Fruit fly (Drosophila melanogaster): ENCODE data around the gene tst.

The tst gene

dm6 chr3R:23783961-23784360 lies 11.3 kb upstream of the tst start (continued):
- TF ChIP-seq lola (GFP tag; optimal IDR thresholded peaks at IDR 0.05): no peak
- no peak for TF ChIP-seq brk (GFP tag; optimal IDR thresholded peaks at IDR 0.05)
- TF ChIP-seq psq (GFP tag; optimal IDR thresholded peaks at IDR 0.05): peak; percentile 34
- no peak for TF ChIP-seq N (GFP tag; optimal IDR thresholded peaks at IDR 0.05)
- no peak for TF ChIP-seq jim (GFP tag; optimal IDR thresholded peaks at IDR 0.05)
- TF ChIP-seq rgr (GFP tag; optimal IDR thresholded peaks at IDR 0.05): peak; percentile 60
- no peak for TF ChIP-seq Jra (GFP tag; optimal IDR thresholded peaks at IDR 0.05)
- TF ChIP-seq OdsH (GFP tag; optimal IDR thresholded peaks at IDR 0.05): peak; percentile 65
- TF ChIP-seq woc (GFP tag; optimal IDR thresholded peaks at IDR 0.05): peak; percentile 54
- no peak for TF ChIP-seq dmrt93B (GFP tag; optimal IDR thresholded peaks at IDR 0.05)
- peak; percentile 75 for TF ChIP-seq fru (GFP tag; optimal IDR thresholded peaks at IDR 0.05)
- no peak for TF ChIP-seq Abd-B (GFP tag; optimal IDR thresholded peaks at IDR 0.05)

dm6 chr3R:23783403-23783757 lies 10.7 kb upstream of the tst start:
- no peak for TF ChIP-seq Hr83 (GFP tag; optimal IDR thresholded peaks at IDR 0.05; ENCODE audit: poor library complexity, severe bottlenecking)
- no peak for TF ChIP-seq Vsx2 (GFP tag; optimal IDR thresholded peaks at IDR 0.05; ENCODE audit: partially characterized antibody)
- no peak for TF ChIP-seq jim (GFP tag; optimal IDR thresholded peaks at IDR 0.05)
- no peak for TF ChIP-seq fru (GFP tag; optimal IDR thresholded peaks at IDR 0.05)
- TF ChIP-seq N (GFP tag; optimal IDR thresholded peaks at IDR 0.05): no peak
- no peak for TF ChIP-seq pan (optimal IDR thresholded peaks at IDR 0.05)
- no peak for TF ChIP-seq GATAd (GFP tag; optimal IDR thresholded peaks at IDR 0.05)

- peak; percentile 97 for TF ChIP-seq Hr83 (GFP tag; optimal IDR thresholded peaks at IDR 0.05; ENCODE audit: poor library complexity, severe bottlenecking)
- peak; percentile 47 for TF ChIP-seq dsf (GFP tag; optimal IDR thresholded peaks at IDR 0.05; ENCODE audit: borderline replicate concordance)
- peak; percentile 88 for TF ChIP-seq fru (GFP tag; optimal IDR thresholded peaks at IDR 0.05)
- peak; percentile 94 for TF ChIP-seq Vsx2 (GFP tag; optimal IDR thresholded peaks at IDR 0.05; ENCODE audit: partially characterized antibody)
- TF ChIP-seq tai (GFP tag; optimal IDR thresholded peaks at IDR 0.05): no peak
- no peak for TF ChIP-seq GATAd (GFP tag; optimal IDR thresholded peaks at IDR 0.05)
- peak; percentile 88 for TF ChIP-seq rgr (GFP tag; optimal IDR thresholded peaks at IDR 0.05)
- peak; percentile 15 for TF ChIP-seq CG9705 (GFP tag; optimal IDR thresholded peaks at IDR 0.05)
- peak; percentile 73 for TF ChIP-seq Rel (GFP tag; optimal IDR thresholded peaks at IDR 0.05)
- no peak for TF ChIP-seq Rel (tag; optimal IDR thresholded peaks at IDR 0.05)
- TF ChIP-seq usp (GFP tag; optimal IDR thresholded peaks at IDR 0.05): no peak
- peak; percentile 84 for TF ChIP-seq Hnf4 (GFP tag; optimal IDR thresholded peaks at IDR 0.05)
- TF ChIP-seq N (GFP tag; optimal IDR thresholded peaks at IDR 0.05): no peak
- peak; percentile 61 for TF ChIP-seq dmrt93B (GFP tag; optimal IDR thresholded peaks at IDR 0.05)
- TF ChIP-seq OdsH (GFP tag; optimal IDR thresholded peaks at IDR 0.05): peak; percentile 84
- no peak for TF ChIP-seq dl (GFP tag; optimal IDR thresholded peaks at IDR 0.05; ENCODE audit: insufficient read depth in 1 of 2, partially characterized antibody in 2 of 2)
- peak; percentile 76 for TF ChIP-seq CG32264 (GFP tag; optimal IDR thresholded peaks at IDR 0.05)
- peak; percentile 90 for TF ChIP-seq ey (GFP tag; optimal IDR thresholded peaks at IDR 0.05)
- peak; percentile 77 for TF ChIP-seq sv (GFP tag; optimal IDR thresholded peaks at IDR 0.05)
- no peak for TF ChIP-seq pan (optimal IDR thresholded peaks at IDR 0.05)
- no peak for TF ChIP-seq lola (GFP tag; optimal IDR thresholded peaks at IDR 0.05)
- TF ChIP-seq jim (GFP tag; optimal IDR thresholded peaks at IDR 0.05): no peak
- no peak for TF ChIP-seq CrebA (GFP tag; optimal IDR thresholded peaks at IDR 0.05; ENCODE audit: borderline replicate concordance)
- no peak for TF ChIP-seq sage (GFP tag; optimal IDR thresholded peaks at IDR 0.05)
- TF ChIP-seq Mio (GFP tag; optimal IDR thresholded peaks at IDR 0.05): no peak
- peak; percentile 75 for TF ChIP-seq HLH106 (tag; optimal IDR thresholded peaks at IDR 0.05)
- TF ChIP-seq Abd-B (GFP tag; optimal IDR thresholded peaks at IDR 0.05): no peak
- TF ChIP-seq Myc (optimal IDR thresholded peaks at IDR 0.05): no peak
- peak; percentile 44 for TF ChIP-seq Dif (GFP tag; optimal IDR thresholded peaks at IDR 0.05; ENCODE audit: partially characterized antibody)
- peak; percentile 37 to 90 for TF ChIP-seq foxo (GFP tag; optimal IDR thresholded peaks at IDR 0.05)
- peak; percentile 66 for TF ChIP-seq Jra (GFP tag; optimal IDR thresholded peaks at IDR 0.05)
- TF ChIP-seq br (GFP tag; optimal IDR thresholded peaks at IDR 0.05): peak; percentile 81
- peak; percentile 79 for TF ChIP-seq psq (GFP tag; optimal IDR thresholded peaks at IDR 0.05)
- no peak for TF ChIP-seq brk (GFP tag; optimal IDR thresholded peaks at IDR 0.05)
- TF ChIP-seq woc (GFP tag; optimal IDR thresholded peaks at IDR 0.05): peak; percentile 85
- no peak for TF ChIP-seq Hr78 (GFP tag; optimal IDR thresholded peaks at IDR 0.05)
- TF ChIP-seq Sp1 (GFP tag; optimal IDR thresholded peaks at IDR 0.05): peak; percentile 71
- no peak for TF ChIP-seq Dfd (GFP tag; optimal IDR thresholded peaks at IDR 0.05)
- TF ChIP-seq h (GFP tag; optimal IDR thresholded peaks at IDR 0.05): peak; percentile 91
Observed at dm6 chr3R:23782456-23783402, 10.1 kb upstream of the tst start.

Data from whole organism, wandering third instar larva.